Worm (Caenorhabditis elegans) whole organism, mixed stage, embryonic: ENCODE data around the gene fmo-1.

Experiments used
- bed-3 ChIP-seq: fragments of 200-800 bp; sonication (Bioruptor generic); optimal IDR thresholded peaks from 3 replicates; lab custom pipeline; 2018; ENCODE audit warnings: mild to moderate bottlenecking, missing genetic modification characterization, moderate library complexity, missing compliant biosample characterization
- ces-1 ChIP-seq: fragments of 150-350 bp; optimal IDR thresholded peaks from 2 replicates; lab custom pipeline; 2014; ENCODE audit warnings: missing biosample characterization, missing genetic modification reagents, missing genetic modification characterization
- elt-3 ChIP-seq: fragments of 150-350 bp; optimal IDR thresholded peaks from 2 replicates; lab custom pipeline; 2014; ENCODE audit warnings: missing biosample characterization, missing genetic modification characterization
- ham-2 ChIP-seq: fragments of 200-800 bp; sonication (Bioruptor generic); optimal IDR thresholded peaks from 2 replicates; lab custom pipeline; 2018; ENCODE audit warnings: mild to moderate bottlenecking, missing genetic modification characterization, missing compliant biosample characterization
- lin-32 ChIP-seq: fragments of 200-800 bp; sonication (Bioruptor generic); optimal IDR thresholded peaks from 2 replicates; lab custom pipeline; 2018; ENCODE audit warnings: mild to moderate bottlenecking, missing genetic modification characterization, missing compliant biosample characterization
- lsy-2 ChIP-seq: fragments of 150-350 bp; optimal IDR thresholded peaks from 2 replicates; lab custom pipeline; 2014; ENCODE audit warnings: missing biosample characterization, missing genetic modification characterization
- mep-1 ChIP-seq: fragments of 150-350 bp; optimal IDR thresholded peaks from 2 replicates; lab custom pipeline; 2017; ENCODE audit warnings: missing biosample characterization, missing genetic modification reagents, missing genetic modification characterization, inconsistent platforms
- nhr-12 ChIP-seq: fragments of 150-350 bp; optimal IDR thresholded peaks from 2 replicates; lab custom pipeline; 2014; ENCODE audit warnings: missing biosample characterization, missing genetic modification characterization
- nhr-28 ChIP-seq: fragments of 150-350 bp; optimal IDR thresholded peaks from 2 replicates; lab custom pipeline; 2014; ENCODE audit warnings: missing biosample characterization, missing genetic modification characterization
- nhr-76 ChIP-seq: sonication (generic microtip); optimal IDR thresholded peaks from 2 replicates; lab custom pipeline; 2017; ENCODE audit warnings: missing biosample characterization, missing genetic modification characterization
- pha-4 ChIP-seq: fragments of 150-350 bp; optimal IDR thresholded peaks from 2 replicates; lab custom pipeline; 2018; ENCODE audit warnings: missing biosample characterization, missing genetic modification reagents, missing genetic modification characterization
- sem-2 ChIP-seq: fragments of 200-800 bp; sonication (Bioruptor generic); optimal IDR thresholded peaks from 2 replicates; lab custom pipeline; 2018; ENCODE audit warnings: mild to moderate bottlenecking, missing genetic modification characterization, missing compliant biosample characterization
- sptf-1 ChIP-seq: sonication (generic microtip); optimal IDR thresholded peaks from 2 replicates; lab custom pipeline; 2017; ENCODE audit warnings: mild to moderate bottlenecking, missing genetic modification characterization, moderate library complexity, missing compliant biosample characterization
- unc-39 ChIP-seq: fragments of 150-350 bp; optimal IDR thresholded peaks from 2 replicates; lab custom pipeline; 2014; ENCODE audit warnings: missing biosample characterization, missing genetic modification characterization

ce11 chrIV:10699660-10700059 is 38.0 kb downstream of the fmo-1 start, which contains the start of gene R102.11:
- no peak for TF ChIP-seq nhr-28
- no peak for TF ChIP-seq sem-2 (GFP tag; lab: Kevin White, UChicago)
- TF ChIP-seq lin-32 (GFP tag; lab: Kevin White, UChicago), result no peak
- no peak for TF ChIP-seq ces-1
- no peak for TF ChIP-seq unc-39 (tag; lab: Kevin White, UChicago)
- TF ChIP-seq elt-3 (tag; lab: Kevin White, UChicago), result no peak
- TF ChIP-seq sptf-1, result no peak
- TF ChIP-seq bed-3 (GFP tag; lab: Kevin White, UChicago), result no peak
- no peak for TF ChIP-seq pha-4
- TF ChIP-seq mep-1 (tag; lab: Kevin White, UChicago), result no peak
- TF ChIP-seq ham-2, result no peak
- TF ChIP-seq nhr-12 (tag; lab: Kevin White, UChicago), result no peak
- TF ChIP-seq lsy-2 (tag; lab: Kevin White, UChicago), result no peak
- TF ChIP-seq nhr-76 (tag; lab: Kevin White, UChicago), result no peak
